Fruit fly (Drosophila melanogaster): Measurements from ENCODE around the gene LpR2.

The LpR2 gene

DNA sequence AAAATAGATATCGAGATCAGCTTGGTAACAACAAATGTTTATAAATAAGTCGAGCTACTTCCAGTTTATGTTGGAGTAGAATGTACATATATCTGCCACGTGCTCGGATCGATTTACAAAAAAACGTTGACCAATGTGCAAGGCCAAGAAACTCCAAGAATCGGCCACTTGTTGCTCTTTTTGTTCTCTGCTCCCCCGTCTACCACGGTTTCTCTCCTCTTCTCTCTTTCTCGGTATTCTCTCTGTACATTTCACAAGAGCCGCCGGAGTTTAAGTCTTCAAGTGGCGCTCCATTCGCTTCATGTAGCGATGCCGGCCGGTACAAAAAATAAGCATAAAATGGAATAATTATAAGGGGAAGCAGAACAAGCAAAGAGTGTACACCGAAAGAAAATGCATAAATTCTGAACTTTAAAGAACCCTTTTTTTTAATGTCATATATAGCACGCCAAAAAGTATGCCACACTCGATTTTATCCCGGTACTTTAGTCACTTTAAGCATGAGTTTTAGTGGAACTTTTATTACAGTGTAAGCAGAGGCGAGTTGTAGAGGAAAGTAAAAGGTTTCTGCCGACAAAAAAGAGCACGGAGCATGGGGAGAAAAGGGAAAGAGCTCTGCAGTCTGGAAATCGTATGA is 2.4 kb downstream of the LpR2 start (continued):
- TF ChIP-seq usp (GFP tag; optimal IDR thresholded peaks at IDR 0.05) (no peak), Hr83 (GFP tag; optimal IDR thresholded peaks at IDR 0.05; ENCODE audit: poor library complexity, severe bottlenecking) (peak; percentile 93), fru (GFP tag; optimal IDR thresholded peaks at IDR 0.05) (peak; percentile 99), Abd-B (GFP tag; optimal IDR thresholded peaks at IDR 0.05) (no peak)

DNA sequence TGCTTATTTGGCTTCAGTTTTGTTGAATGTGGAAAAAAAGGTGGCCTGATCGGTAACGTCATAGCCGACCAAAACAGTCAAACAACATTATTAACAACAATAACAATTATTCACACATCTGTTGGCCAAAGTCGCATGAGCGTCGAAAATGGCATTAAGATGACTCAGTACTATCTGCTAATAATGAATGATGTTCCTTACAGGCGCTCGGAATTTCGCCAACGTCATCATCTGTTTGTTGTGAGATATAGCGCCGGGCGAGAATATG is 4.5 kb downstream of the LpR2 start:
- TF ChIP-seq dsf (GFP tag; optimal IDR thresholded peaks at IDR 0.05; ENCODE audit: borderline replicate concordance) (no peak), sv (GFP tag; optimal IDR thresholded peaks at IDR 0.05) (no peak), woc (GFP tag; optimal IDR thresholded peaks at IDR 0.05) (no peak), fru (GFP tag; optimal IDR thresholded peaks at IDR 0.05) (no peak), ey (GFP tag; optimal IDR thresholded peaks at IDR 0.05) (no peak), brk (GFP tag; optimal IDR thresholded peaks at IDR 0.05) (no peak), Vsx2 (GFP tag; optimal IDR thresholded peaks at IDR 0.05; ENCODE audit: partially characterized antibody) (no peak), CG32264 (GFP tag; optimal IDR thresholded peaks at IDR 0.05) (no peak), sage (GFP tag; optimal IDR thresholded peaks at IDR 0.05) (no peak), pan (optimal IDR thresholded peaks at IDR 0.05) (no peak), Dif (GFP tag; optimal IDR thresholded peaks at IDR 0.05; ENCODE audit: partially characterized antibody) (no peak), CG9705 (GFP tag; optimal IDR thresholded peaks at IDR 0.05) (no peak), Hr78 (GFP tag; optimal IDR thresholded peaks at IDR 0.05) (no peak), N (GFP tag; optimal IDR thresholded peaks at IDR 0.05) (no peak), jim (GFP tag; optimal IDR thresholded peaks at IDR 0.05) (no peak), HLH106 (tag; optimal IDR thresholded peaks at IDR 0.05) (no peak)

DNA sequence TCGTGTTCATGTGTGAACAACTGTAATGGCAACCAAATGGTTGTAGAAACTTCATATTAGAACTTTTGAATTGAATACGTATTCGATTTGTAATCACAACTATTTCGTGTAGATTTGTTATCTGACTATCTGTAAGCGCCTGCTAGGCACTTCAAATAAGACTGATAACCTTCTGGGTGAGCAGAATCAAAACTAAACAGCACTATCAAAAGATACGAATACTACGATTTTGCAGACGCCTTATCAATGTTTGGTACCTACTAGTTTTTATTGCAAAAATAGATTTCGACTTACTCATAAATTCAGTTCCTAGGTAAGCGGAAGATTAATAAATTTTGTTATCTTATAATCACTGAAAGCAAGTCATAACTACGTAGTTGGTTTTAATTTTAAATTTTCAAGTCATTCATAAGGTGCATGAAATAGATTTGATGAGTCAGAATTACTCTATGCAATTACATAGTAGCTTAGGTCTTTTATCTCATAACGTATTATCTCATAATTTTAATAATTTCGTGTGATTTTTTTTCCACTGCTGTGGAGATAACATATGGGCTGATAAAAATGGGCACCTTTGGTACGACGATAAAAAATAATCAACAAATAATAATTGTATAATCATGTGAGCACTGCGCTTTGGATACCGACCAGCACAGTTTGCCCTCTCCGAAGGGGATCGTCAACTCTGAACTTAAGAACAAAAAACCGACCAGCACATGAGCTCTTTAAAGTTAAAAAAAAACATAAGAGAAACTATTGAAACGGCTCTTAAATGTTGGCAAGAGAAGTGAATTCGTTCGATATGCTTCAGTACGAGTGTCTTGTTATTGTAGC is 5.1 kb downstream of the LpR2 start:
- TF ChIP-seq rgr (GFP tag; optimal IDR thresholded peaks at IDR 0.05), result no peak
- TF ChIP-seq br (GFP tag; optimal IDR thresholded peaks at IDR 0.05), result no peak
- no peak for TF ChIP-seq fru (GFP tag; optimal IDR thresholded peaks at IDR 0.05)
- no peak for TF ChIP-seq brk (GFP tag; optimal IDR thresholded peaks at IDR 0.05)
- TF ChIP-seq Abd-B (GFP tag; optimal IDR thresholded peaks at IDR 0.05), result no peak
- no peak for TF ChIP-seq Rel (GFP tag; optimal IDR thresholded peaks at IDR 0.05)
- peak; percentile 29 for TF ChIP-seq Rel (tag; optimal IDR thresholded peaks at IDR 0.05)
- no peak for TF ChIP-seq Jra (GFP tag; optimal IDR thresholded peaks at IDR 0.05)
- no peak for TF ChIP-seq Vsx2 (GFP tag; optimal IDR thresholded peaks at IDR 0.05; ENCODE audit: partially characterized antibody)
- TF ChIP-seq foxo (GFP tag; optimal IDR thresholded peaks at IDR 0.05), result no peak

DNA sequence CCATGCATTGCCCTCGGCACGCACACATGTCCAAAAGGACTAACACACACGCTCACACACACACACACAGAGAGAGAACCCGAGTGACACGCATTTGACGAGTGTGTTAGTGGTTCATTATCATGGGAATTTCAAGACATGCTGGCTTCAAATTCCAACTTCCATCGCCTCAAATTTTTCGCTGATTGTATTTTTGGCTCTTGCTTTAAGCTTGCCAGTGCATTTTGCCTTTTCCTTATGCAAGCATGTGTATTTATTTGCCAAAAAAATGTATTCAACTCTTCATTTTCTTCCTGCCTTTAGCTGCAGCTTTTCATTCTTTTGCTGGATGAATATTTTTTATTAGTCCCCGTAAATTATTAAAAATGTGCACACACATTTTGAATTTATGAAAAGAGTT is 16.5 kb downstream of the LpR2 start:
- TF ChIP-seq brk (GFP tag; optimal IDR thresholded peaks at IDR 0.05), result no peak
- no peak for TF ChIP-seq N (GFP tag; optimal IDR thresholded peaks at IDR 0.05)
- no peak for TF ChIP-seq woc (GFP tag; optimal IDR thresholded peaks at IDR 0.05)
- no peak for TF ChIP-seq Hr78 (GFP tag; optimal IDR thresholded peaks at IDR 0.05)
- no peak for TF ChIP-seq pan (optimal IDR thresholded peaks at IDR 0.05)
- no peak for TF ChIP-seq Mio (GFP tag; optimal IDR thresholded peaks at IDR 0.05)
- TF ChIP-seq dsf (GFP tag; optimal IDR thresholded peaks at IDR 0.05; ENCODE audit: borderline replicate concordance), result no peak
- no peak for TF ChIP-seq br (GFP tag; optimal IDR thresholded peaks at IDR 0.05)
- no peak for TF ChIP-seq usp (GFP tag; optimal IDR thresholded peaks at IDR 0.05)
- no peak for TF ChIP-seq Vsx2 (GFP tag; optimal IDR thresholded peaks at IDR 0.05; ENCODE audit: partially characterized antibody)
- TF ChIP-seq h (GFP tag; optimal IDR thresholded peaks at IDR 0.05), result no peak
- no peak for TF ChIP-seq Jra (GFP tag; optimal IDR thresholded peaks at IDR 0.05)
- no peak for TF ChIP-seq Myc (optimal IDR thresholded peaks at IDR 0.05)
- TF ChIP-seq Abd-B (GFP tag; optimal IDR thresholded peaks at IDR 0.05), result no peak
- no peak for TF ChIP-seq HLH106 (tag; optimal IDR thresholded peaks at IDR 0.05)
- TF ChIP-seq sage (GFP tag; optimal IDR thresholded peaks at IDR 0.05), result no peak

DNA sequence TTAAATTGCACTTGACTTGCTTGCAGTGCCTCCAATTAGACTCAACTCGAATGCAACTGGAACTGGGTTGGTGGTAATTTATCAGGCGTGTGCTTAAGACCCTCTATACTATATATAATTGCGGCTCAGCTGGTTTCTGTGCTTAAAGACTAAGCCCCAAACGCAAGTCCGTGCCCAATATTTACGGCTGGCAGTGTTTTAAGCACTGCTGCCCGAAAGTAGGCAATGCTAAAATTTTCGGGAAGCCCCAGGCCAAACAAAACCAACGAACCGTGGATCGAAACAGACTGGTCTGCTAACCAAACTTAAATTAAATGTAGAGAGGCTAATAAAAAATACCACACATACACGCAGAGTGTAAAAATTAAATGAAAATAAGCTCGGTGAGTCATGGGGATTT is 19.2 kb downstream of the LpR2 start:
- no peak for TF ChIP-seq woc (GFP tag; optimal IDR thresholded peaks at IDR 0.05)
- TF ChIP-seq Vsx2 (GFP tag; optimal IDR thresholded peaks at IDR 0.05; ENCODE audit: partially characterized antibody), result no peak
- no peak for TF ChIP-seq usp (GFP tag; optimal IDR thresholded peaks at IDR 0.05)
- TF ChIP-seq dmrt93B (GFP tag; optimal IDR thresholded peaks at IDR 0.05), result no peak
- TF ChIP-seq dl (GFP tag; optimal IDR thresholded peaks at IDR 0.05; ENCODE audit: insufficient read depth in 1 of 2, partially characterized antibody in 2 of 2), result no peak
- TF ChIP-seq Sp1 (GFP tag; optimal IDR thresholded peaks at IDR 0.05), result no peak
- no peak for TF ChIP-seq h (GFP tag; optimal IDR thresholded peaks at IDR 0.05)
- TF ChIP-seq ey (GFP tag; optimal IDR thresholded peaks at IDR 0.05), result no peak
- no peak for TF ChIP-seq CG32264 (GFP tag; optimal IDR thresholded peaks at IDR 0.05)
- no peak for TF ChIP-seq Jra (GFP tag; optimal IDR thresholded peaks at IDR 0.05)
- no peak for TF ChIP-seq foxo (GFP tag; optimal IDR thresholded peaks at IDR 0.05)
- TF ChIP-seq CG9705 (GFP tag; optimal IDR thresholded peaks at IDR 0.05), result no peak
- no peak for TF ChIP-seq dsf (GFP tag; optimal IDR thresholded peaks at IDR 0.05; ENCODE audit: borderline replicate concordance)
- no peak for TF ChIP-seq sv (GFP tag; optimal IDR thresholded peaks at IDR 0.05)
- TF ChIP-seq HLH106 (tag; optimal IDR thresholded peaks at IDR 0.05), result no peak
- no peak for TF ChIP-seq OdsH (GFP tag; optimal IDR thresholded peaks at IDR 0.05)
